Worm (Caenorhabditis elegans): ENCODE results near the gene K11H3.3.

The K11H3.3 gene

DNA sequence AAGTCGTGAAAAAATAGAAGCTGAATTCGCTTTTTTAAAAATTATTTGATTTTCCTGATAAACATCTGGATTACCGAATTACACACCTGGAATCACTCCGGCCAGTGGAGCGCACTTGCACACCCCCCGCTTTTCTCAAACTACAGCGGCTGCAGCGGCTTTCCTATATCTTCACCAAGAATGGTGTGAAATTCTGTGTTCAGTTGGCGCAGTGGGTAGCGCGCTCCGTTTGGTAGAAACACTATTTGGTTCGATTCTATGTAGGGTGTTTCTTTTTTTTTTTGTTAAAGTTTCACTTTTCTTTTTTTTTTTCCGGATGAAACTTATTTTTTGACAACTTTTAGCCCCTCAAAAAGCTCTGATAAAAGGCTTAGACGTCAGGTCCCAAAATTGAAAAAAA is 2.5 kb upstream of the K11H3.3 start:
- TF ChIP-seq hlh-8 (tag; optimal IDR thresholded peaks at IDR 0.05) (peak; percentile 8), sox-2 (GFP tag; IDR thresholded peaks at IDR 0.05) (peak; percentile 31; the same call in 1 of the 2 replicates)

DNA sequence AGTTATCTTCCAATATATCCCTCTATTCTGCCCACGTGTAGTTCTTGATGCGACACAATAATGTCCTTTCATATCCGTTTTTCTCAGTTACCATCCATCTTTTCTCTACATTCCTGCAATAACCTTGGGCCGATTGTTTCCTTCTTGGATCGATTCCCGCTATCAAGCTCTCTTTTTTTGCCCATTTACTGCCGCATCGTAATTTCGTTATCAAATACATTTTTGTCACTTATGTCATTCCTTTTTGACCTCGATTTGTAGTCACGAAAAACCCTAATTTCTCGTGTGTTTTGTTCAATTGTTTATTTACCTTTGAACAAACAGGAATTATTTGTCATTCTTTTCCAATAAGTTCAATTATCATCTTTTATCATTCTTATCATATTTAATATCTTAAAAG is 1.7 kb upstream of the K11H3.3 start:
- no peak for TF ChIP-seq T23F11.4 (GFP tag; optimal IDR thresholded peaks at IDR 0.05)
- TF ChIP-seq unc-86 (tag; optimal IDR thresholded peaks at IDR 0.05), result no peak
- no peak for TF ChIP-seq odd-2 (tag; optimal IDR thresholded peaks at IDR 0.05)
- TF ChIP-seq zip-5 (tag; optimal IDR thresholded peaks at IDR 0.05), result no peak
- no peak for TF ChIP-seq ttx-3 (tag; optimal IDR thresholded peaks at IDR 0.05)
- no peak for TF ChIP-seq che-1 (tag; optimal IDR thresholded peaks at IDR 0.05)
- no peak for TF ChIP-seq ets-4 (tag; optimal IDR thresholded peaks at IDR 0.05)

DNA sequence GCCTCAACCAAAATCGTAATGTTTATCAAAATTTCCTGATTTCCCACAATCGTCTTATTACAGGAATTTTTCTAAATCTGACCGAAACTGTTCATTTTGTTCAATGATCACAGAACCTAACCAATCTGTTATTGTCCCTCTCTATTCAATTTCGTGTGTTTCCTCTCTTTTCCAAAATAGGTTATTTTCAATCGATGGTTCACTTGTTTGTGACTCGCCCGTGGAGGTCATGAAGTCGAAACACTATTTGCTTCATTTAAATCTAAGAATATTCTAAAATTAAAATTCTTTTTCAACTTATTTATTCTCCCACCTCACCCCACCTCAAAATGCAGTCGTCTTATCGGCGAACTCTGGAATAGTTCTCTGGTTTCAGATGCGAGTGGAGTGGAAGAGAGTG is 777 bp upstream of the K11H3.3 start:
- TF ChIP-seq elt-4 (tag; optimal IDR thresholded peaks at IDR 0.05), result no peak
- no peak for TF ChIP-seq gmeb-2 (tag; optimal IDR thresholded peaks at IDR 0.05)
- no peak for TF ChIP-seq tbx-2 (tag; optimal IDR thresholded peaks at IDR 0.05)
- no peak for TF ChIP-seq hlh-8 (tag; optimal IDR thresholded peaks at IDR 0.05)
- TF ChIP-seq sdc-2 (tag; optimal IDR thresholded peaks at IDR 0.05), result no peak
- no peak for TF ChIP-seq F13H6.1 (tag; optimal IDR thresholded peaks at IDR 0.05)
- TF ChIP-seq ref-2 (tag; optimal IDR thresholded peaks at IDR 0.05), result no peak
- no peak for TF ChIP-seq ceh-14 (tag; optimal IDR thresholded peaks at IDR 0.05)
- TF ChIP-seq fax-1 (tag; optimal IDR thresholded peaks at IDR 0.05), result no peak
- no peak for TF ChIP-seq K02D7.2 (tag; optimal IDR thresholded peaks at IDR 0.05)
- TF ChIP-seq rnt-1 (tag; optimal IDR thresholded peaks at IDR 0.05), result no peak
- no peak for TF ChIP-seq che-1 (tag; optimal IDR thresholded peaks at IDR 0.05)

DNA sequence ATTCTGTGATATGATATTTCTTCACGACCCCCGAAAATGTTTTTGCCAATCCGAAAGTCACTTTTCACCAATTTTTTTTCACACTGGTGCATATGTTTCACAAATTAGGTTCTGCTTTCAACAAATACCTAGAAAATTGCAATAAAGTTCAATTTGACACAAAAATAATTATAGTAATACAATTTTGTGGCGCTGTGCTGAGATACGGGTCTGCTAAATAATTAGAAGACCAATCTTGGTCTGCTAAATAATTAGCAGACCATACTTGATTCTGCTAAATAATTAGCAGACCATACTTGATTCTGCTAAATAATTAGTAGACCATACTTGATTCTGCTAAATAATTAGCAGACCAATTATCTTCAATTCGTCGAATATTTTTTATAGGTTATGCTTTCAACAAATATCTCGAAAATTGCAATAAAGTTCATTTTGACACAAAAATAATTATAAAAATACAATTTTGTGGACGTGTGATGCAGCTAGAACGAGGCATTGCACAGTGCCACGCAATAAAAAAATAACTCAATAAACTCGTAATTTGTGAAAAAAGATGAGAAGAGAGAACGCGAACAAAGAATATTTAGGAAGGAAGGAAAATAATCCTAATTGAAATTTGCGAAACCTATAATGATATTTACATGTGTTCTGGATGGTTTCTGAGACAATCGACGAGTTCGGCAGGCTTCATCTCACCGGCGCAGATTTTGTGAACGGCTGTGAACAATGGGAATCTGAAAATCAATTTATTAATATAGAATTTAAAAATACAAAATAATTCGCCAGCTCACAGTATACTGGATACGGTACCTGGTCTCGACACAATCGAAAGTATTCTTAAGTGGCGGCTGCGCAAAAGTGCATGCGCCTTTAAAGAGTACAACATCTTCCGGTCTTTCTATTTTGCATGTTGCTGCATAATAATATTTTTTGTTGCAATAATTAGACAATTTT is 2.3 kb downstream of the K11H3.3 start:
- TF ChIP-seq K02D7.2 (tag; optimal IDR thresholded peaks at IDR 0.05), result no peak
- TF ChIP-seq ceh-34 (tag; optimal IDR thresholded peaks at IDR 0.05), result no peak
- no peak for TF ChIP-seq elt-4 (tag; optimal IDR thresholded peaks at IDR 0.05)
- TF ChIP-seq T23F11.4 (GFP tag; optimal IDR thresholded peaks at IDR 0.05), result no peak
- TF ChIP-seq ets-4 (tag; optimal IDR thresholded peaks at IDR 0.05), result no peak
- no peak for TF ChIP-seq C38D4.7 (GFP tag; optimal IDR thresholded peaks at IDR 0.05)
- TF ChIP-seq npax-4 (tag; optimal IDR thresholded peaks at IDR 0.05), result no peak
- TF ChIP-seq ceh-6 (GFP tag; optimal IDR thresholded peaks at IDR 0.05), result no peak
- no peak for TF ChIP-seq unc-42 (tag; optimal IDR thresholded peaks at IDR 0.05)
- TF ChIP-seq ceh-48 (tag; optimal IDR thresholded peaks at IDR 0.05), result no peak
- no peak for TF ChIP-seq ref-2 (tag; optimal IDR thresholded peaks at IDR 0.05)
- no peak for TF ChIP-seq hlh-8 (tag; optimal IDR thresholded peaks at IDR 0.05)
- TF ChIP-seq gmeb-2 (tag; optimal IDR thresholded peaks at IDR 0.05), result no peak
- no peak for TF ChIP-seq lin-11 (tag; optimal IDR thresholded peaks at IDR 0.05)
- no peak for TF ChIP-seq odd-2 (tag; optimal IDR thresholded peaks at IDR 0.05)
- TF ChIP-seq C08G9.2 (tag; optimal IDR thresholded peaks at IDR 0.05), result no peak
- no peak for TF ChIP-seq elt-2 (tag; optimal IDR thresholded peaks at IDR 0.05)
- no peak for TF ChIP-seq madf-2 (tag; optimal IDR thresholded peaks at IDR 0.05)
- no peak for TF ChIP-seq ceh-31 (tag; optimal IDR thresholded peaks at IDR 0.05)

DNA sequence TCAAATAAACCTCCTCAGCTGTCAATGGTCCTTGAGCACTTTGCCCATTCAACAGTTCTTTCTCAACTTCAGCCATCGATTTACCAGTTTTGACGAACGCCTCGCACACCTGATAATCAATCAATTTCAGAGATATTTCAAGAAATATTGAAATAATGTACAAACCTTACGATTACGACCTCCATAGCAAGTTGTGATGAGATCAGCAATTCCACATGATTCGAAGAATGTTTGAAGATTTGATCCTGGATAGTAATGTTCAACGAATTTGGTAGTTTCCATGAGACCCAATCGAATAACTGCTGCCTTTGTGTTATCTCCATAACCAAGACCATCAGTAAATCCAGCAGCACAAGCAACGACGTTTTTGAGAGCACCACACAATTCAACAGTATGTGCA is 3.3 kb downstream of the K11H3.3 start:
- no peak for TF ChIP-seq eyg-1 (tag; optimal IDR thresholded peaks at IDR 0.05)
- no peak for TF ChIP-seq hlh-30 (tag; optimal IDR thresholded peaks at IDR 0.05; ENCODE audit: insufficient read depth)
- no peak for TF ChIP-seq K02D7.2 (tag; optimal IDR thresholded peaks at IDR 0.05)
- TF ChIP-seq lin-11 (tag; optimal IDR thresholded peaks at IDR 0.05), result no peak
- TF ChIP-seq lim-6 (tag; optimal IDR thresholded peaks at IDR 0.05), result no peak
- no peak for TF ChIP-seq ceh-18 (tag; optimal IDR thresholded peaks at IDR 0.05)
- no peak for TF ChIP-seq pqm-1 (tag; optimal IDR thresholded peaks at IDR 0.05)
- no peak for TF ChIP-seq unc-3 (GFP tag; conservative IDR thresholded peaks at IDR 0.05)
- TF ChIP-seq unc-3 (tag; optimal IDR thresholded peaks at IDR 0.05), result no peak
- TF ChIP-seq ceh-24 (tag; optimal IDR thresholded peaks at IDR 0.05), result no peak
- no peak for TF ChIP-seq unc-86 (tag; optimal IDR thresholded peaks at IDR 0.05)
- no peak for TF ChIP-seq ahr-1 (tag; optimal IDR thresholded peaks at IDR 0.05)
- no peak for TF ChIP-seq hlh-15 (tag; optimal IDR thresholded peaks at IDR 0.05)

Data from whole organism, late embryonic.